Worm (Caenorhabditis elegans) whole organism, dauer: ENCODE measurements around the gene H04D03.2.

Source experiments
- unc-62 ChIP-seq: sonication (generic microtip); optimal IDR thresholded peaks from 2 replicates; lab custom pipeline; 2017; ENCODE audit warnings: missing biosample characterization, missing genetic modification reagents, missing genetic modification characterization

H04D03.2 gene

DNA sequence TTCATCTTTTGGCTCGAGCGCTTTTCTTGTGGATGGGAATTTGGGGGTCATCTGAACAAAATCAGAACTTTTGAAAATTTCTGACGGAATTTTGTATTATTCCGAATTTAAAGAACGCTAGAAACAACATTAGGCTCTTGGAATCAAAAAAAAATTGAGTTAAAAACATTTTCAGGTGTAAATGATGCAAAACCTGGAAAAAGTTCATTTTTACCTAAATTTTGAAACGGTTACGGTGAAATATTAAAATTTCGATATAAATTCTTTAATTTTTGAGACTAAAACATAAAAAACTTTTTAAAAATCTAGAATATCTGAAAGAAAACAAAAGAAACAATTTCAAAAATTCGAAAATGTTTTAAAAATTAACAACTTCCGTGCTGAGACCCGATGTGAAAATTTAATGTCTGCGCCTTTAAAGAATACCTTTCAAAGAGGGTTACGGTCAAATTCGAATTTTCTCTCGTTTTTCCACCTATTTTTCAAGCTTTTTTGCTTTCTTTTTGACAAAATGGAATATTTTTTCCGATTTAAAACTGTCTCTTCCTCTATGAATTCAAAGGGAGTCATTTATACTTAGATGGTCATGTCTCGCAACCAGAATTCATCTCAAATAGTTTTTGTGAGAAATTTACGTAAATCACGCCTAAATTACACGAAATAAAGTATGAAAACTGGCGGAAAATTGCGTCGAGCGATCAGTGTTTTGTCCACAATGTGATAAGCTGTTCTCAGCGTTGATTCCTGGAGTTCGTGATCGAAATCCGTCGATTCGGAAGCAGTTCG is at the start of gene H04D03.2, which contains the start of gene ecps-2:
TSS of gene H04D03.2 (minus strand) at position 51 of the 786 bp plus-strand sequence.
TSS of gene ecps-2 (plus strand) at position 736 of the 786 bp plus-strand sequence.
- no peak for TF ChIP-seq unc-62 (GFP tag; lab: Kevin White, UChicago)

DNA sequence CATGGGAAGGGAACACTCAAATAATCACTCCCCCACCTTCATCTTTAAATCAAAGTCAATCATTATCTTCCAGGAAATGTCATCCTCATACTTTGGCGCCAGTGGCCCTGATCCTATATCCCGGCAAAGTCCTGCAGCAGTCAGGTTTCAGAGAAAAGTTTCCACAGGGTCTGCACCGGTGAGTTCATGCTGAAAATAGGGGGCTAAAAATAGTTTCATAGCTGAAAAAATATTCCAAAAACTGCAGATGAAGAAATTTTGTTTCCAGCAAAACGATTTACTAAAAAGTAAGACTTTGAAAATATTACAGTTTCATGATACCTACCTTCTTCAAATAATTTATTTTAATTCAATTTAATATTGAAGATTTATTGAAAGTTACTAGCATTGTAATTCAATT is 45.8 kb upstream of the H04D03.2 start, which contains the start of gene ptr-25:
TSS of gene ptr-25 (plus strand) at position 73 of the 400 bp plus-strand sequence.
- no peak for TF ChIP-seq unc-62 (GFP tag; lab: Kevin White, UChicago)

DNA sequence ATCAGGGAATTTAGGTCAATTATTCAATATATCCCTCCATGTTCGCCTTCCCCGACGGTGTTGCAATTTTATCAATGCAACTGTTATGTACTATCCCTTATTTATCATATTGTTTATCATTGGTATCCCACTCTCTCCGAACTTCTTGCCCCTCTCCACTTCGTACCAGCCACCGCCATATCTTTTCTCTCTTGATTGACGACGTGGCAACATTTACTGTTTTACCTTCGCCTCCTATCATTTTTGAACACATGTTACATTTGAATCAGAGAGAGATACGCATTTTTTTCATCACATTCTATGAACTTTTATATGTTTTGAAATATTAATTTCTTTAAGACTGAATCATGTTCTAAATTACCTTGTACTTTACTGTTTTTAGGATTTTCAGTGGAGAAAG is 44.2 kb upstream of the H04D03.2 start:
- no peak for TF ChIP-seq unc-62 (GFP tag; lab: Kevin White, UChicago)

DNA sequence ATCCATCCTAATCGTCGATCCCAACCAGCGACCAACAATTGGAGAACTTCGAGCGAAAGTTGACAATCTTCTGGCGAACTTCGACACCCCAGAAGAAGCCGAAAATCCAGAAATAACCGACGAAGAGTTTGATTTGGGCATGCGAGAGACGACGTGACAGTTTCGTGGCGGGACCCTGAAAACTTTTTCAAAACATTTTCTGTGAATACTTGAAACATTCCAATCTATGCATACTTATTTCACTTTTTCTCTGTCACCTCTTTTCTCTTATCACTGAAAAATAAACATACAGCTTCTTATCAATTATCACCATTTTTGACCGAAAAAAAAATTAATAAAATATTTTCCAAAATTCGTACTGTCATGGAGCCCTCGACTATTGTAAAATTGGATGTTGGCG is 39.8 kb upstream of the H04D03.2 start, which contains the start of gene D2045.8:
TSS of gene D2045.8 (plus strand) at position 301 of the 400 bp plus-strand sequence.
- TF ChIP-seq unc-62 (GFP tag; lab: Kevin White, UChicago) = no peak

DNA sequence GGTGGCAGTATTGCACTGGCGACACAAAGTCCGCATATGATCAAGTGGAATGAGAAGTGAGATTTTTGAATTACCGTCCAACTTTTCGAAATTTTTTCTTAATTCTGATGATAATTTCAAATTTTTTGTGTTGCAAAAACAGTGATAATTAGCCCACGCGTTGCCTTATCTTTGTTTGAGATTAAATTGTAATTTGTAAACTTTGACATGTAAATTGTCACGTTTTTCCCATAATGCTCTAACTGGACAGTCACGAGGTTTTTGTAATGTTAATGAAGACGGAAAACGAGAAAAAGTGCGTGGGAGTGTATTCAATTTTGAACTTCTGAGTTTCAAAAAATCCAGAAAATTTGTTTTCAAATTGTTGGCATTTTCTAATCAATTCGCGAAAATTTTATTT is 39.3 kb upstream of the H04D03.2 start:
- TF ChIP-seq unc-62 (GFP tag; lab: Kevin White, UChicago) = no peak

DNA sequence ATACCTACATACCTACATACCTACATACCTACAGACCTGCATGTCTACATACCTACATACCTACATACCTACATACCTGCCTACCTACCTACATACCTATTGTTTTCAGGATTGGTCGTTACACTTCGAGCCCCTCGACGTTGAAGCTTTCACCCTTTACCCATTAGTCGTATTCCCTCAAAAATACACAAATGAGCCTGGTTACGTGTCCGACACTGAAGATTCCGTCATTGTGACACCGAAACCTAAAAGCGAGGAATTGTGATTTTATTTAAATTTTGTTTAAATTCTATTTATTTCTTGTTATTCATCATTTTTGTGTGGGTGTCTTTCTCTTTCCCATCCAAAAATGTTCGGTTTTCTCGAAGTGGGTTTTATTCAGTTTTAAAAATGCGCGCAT is 37.0 kb upstream of the H04D03.2 start, which contains the start of gene D2045.7:
TSS of gene D2045.7 (plus strand) at position 301 of the 400 bp plus-strand sequence.
- no peak for TF ChIP-seq unc-62 (GFP tag; lab: Kevin White, UChicago)

DNA sequence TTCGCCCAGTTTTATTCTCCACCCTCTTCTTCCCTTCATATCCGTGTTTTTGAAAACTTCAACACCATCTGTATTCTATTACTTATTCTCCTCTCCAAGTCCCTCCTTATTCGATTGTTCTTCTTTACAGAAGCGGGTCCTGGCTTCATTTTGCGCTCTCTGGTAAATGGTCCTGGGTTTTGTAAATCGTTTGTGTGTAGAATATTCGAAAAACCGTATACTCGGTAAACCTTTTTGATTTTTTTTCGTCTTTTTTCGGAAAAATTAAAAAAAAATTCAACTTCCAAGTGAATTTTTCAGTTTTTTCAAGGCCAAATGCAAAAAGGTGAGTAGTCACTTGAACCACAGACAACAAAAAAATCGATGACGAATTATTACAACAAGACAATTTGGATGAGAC is 32.7 kb upstream of the H04D03.2 start, which contains the start of gene D2045.9:
TSS of gene D2045.9 (plus strand) at position 301 of the 400 bp plus-strand sequence.
- TF ChIP-seq unc-62 (GFP tag; lab: Kevin White, UChicago) = no peak

DNA sequence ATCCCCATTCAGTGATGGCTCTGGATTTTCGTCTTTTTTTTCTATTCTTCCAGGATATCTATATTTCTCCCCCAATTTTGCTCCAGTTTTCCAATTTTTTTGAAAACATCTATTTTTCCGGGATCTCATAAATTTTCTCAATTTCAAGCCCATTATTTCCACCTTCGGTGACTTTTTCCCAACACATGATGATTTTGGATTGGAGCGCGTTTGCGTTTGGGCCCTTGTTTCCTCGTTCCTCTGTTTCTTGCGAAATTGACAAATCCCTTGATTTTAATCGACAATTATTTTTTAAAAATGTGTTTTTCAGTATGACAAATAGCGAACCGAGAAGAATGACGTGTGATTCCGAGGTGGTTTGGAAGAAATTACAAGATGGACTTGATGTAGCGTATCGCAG is 28.7 kb upstream of the H04D03.2 start, which contains the start of gene cul-1:
TSS of gene cul-1 (plus strand) at position 311 of the 400 bp plus-strand sequence.
- TF ChIP-seq unc-62 (GFP tag; lab: Kevin White, UChicago) = no peak

DNA sequence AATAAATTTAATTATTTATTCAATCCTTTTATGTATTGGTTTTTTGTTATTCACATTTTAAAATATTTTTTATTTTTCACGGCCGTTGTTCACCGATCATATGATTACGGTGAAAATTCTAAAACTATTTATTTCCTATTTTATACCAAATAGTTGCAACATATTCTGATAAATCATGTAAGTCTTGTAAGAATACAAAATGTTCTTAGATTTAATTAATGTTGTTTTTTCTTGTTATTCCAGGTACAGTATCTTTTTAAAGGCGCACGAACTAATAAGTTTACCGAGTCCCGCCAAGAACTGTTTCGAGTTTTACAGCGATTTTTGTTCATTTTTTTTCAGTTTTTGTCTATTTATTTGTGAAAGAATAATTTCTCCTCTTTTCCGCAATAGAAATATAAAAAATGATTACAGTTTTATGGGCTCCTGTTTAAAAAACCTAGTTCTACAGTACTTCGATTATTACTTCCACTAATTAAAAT is 27.4 kb upstream of the H04D03.2 start, which contains the start of gene D2045.5:
TSS of gene D2045.5 (minus strand) at position 51 of the 482 bp plus-strand sequence.
- TF ChIP-seq unc-62 (GFP tag; lab: Kevin White, UChicago) = no peak

DNA sequence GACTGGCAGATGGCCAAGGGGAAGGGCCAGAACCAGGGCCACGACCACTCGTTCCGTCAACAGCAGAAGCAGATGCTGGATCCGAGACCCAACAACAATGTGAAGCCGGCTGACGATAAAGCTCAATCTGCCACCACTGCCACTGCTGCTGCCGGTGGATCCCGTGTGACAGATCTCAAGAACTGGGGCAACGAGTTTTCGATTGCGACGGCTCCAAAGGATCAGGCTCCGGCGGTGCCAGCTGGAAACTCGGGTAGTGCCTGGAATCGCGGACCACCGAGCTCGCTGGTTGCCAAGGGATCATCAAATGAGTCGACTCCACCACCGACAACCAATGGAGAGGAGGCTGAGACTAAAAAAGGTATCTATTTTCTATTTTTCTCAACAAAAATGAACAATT is 22.2 kb upstream of the H04D03.2 start:
- TF ChIP-seq unc-62 (GFP tag; lab: Kevin White, UChicago) = no peak

DNA sequence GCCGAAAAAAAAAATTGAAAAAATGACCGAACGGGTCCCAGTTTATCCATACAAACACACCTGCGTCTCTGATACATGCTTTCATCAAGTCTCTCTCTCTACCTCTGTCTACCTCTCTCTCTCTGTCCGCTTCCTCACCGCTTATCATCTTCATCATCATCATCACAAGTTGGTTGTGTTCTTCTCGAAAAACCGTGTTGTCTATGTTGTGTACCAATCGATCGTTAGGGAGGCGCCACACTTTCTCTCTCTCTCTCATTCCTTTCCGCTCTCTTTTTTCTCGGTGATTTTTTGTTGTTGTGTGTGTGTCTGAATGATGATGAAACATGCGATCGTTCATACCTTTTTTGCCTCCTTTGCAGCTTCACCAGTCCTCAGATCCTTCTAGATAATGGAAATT is 21.4 kb upstream of the H04D03.2 start:
- TF ChIP-seq unc-62 (GFP tag; lab: Kevin White, UChicago) = no peak

DNA sequence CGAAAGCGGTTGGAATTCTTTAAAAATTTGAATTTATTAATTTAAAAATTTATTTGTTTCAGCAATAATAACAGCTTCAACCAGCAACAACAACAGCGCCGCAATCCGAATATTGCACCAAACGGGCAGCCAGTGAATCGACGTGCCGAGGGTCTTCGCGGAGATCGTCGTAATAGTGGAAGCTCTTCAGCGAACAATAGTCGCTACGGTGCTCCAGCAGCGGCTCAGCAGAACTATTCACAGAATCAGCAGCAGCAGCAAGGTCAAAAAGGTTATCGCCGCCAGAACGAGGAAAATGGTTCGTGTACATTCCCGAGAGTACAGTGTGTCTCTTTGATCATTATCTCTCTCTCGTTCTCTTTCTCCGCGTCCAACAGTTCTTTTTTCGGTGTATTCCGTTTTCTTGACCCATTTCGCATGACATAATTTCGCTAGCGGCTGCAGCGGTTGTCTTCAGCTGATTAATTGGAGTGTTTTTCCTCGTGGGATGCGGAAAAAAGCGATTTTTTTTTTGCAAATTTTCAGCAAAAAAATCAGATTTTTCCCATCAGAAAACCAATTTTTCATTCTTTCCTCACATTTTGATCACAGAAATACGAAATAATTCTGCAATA is 20.8 kb upstream of the H04D03.2 start:
- TF ChIP-seq unc-62 (GFP tag; lab: Kevin White, UChicago) = no peak

DNA sequence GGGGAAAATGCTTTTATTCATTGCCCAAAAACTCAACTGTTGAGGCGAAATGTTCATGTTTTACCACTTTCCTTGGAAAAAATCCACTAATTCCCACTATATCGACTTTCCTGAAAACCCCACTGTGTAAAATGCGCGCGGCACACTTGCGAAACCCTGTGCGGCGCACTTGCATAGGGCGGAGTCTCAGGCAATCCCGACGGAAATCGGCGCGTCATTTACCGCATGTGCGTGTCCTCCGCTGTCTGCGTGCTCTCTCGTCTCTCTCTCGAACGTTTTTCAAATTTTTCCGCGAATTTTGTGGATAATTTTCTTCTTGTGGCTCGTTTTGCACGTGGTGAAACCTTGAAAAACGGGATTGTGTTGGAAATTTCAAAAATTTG is 18.9 kb upstream of the H04D03.2 start, which contains the start of gene atx-2:
TSS of gene atx-2 (plus strand) at position 226 of the 383 bp plus-strand sequence.
- no peak for TF ChIP-seq unc-62 (GFP tag; lab: Kevin White, UChicago)

DNA sequence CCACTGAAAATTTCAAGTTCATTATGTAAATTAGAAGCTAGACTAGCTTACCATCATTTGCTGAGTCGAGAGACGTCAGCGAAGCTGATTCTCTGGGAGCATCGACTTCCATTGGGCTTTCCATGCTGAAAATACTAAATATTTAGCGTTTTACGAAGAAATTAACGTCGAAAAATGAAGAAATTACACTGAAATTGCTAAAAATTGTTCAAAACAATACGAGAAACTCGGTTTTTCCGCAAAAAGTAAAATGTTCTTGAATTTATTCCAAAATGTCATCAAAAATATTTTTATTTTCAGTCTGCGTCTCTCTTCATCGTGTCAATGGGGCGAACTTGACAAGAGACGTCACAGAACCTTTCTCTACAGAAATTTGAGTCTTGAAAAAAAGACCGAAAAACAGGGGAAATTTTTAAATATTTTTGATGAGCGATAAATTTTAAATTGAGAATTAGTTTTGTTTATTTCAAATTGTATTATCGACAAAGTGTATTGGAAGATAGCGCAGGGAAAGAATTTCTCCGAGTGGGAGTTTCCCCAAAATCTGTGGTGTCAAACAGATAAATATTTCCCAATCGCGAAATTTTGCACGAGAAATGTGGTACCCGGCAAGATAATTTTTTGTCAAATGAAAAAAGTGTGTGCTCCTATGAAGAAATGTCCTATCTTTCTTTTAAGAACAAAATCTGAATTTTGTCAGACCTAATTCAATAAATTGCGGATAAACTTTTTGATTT is 18.4 kb upstream of the H04D03.2 start, which contains the start of gene ecps-1:
TSS of gene ecps-1 (minus strand) at position 125 of the 737 bp plus-strand sequence.
- no peak for TF ChIP-seq unc-62 (GFP tag; lab: Kevin White, UChicago)

DNA sequence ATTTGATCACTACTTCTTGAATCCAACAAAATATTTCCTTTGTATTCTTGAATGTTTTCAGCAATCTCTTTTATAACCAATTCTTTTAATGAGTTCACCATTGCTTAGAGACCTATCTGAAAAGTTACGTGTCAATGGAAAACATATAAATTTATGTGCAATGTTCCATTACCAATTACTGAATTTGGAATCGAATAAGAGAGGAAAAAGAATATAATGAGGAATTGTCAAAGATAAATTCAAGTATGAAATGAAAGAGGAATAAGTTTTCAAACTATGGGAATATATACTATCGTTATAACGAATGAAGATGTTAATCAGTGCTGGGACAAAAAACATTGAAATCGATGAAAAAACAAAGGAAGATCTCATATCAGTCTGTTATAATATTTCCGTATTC is 8.8 kb upstream of the H04D03.2 start, which contains the start of gene H04D03.4:
TSS of gene H04D03.4 (minus strand) at position 101 of the 400 bp plus-strand sequence.
- TF ChIP-seq unc-62 (GFP tag; lab: Kevin White, UChicago) = no peak
